Worm (Caenorhabditis elegans) whole organism, mixed stage, embryonic: ENCODE measurements around the gene scl-11.

Source experiments
- blmp-1 ChIP-seq: fragments of 150-350 bp; optimal IDR thresholded peaks from 2 replicates; lab custom pipeline; 2014; ENCODE audit warnings: missing biosample characterization, missing genetic modification characterization
- elt-1 ChIP-seq: sonication (generic microtip); optimal IDR thresholded peaks from 2 replicates; lab custom pipeline; 2017; ENCODE audit warnings: missing genetic modification characterization, mild to moderate bottlenecking, missing compliant biosample characterization, antibody characterized with exemption, moderate library complexity, borderline replicate concordance; ENCODE audit not compliant: insufficient read depth
- elt-3 ChIP-seq: fragments of 150-350 bp; optimal IDR thresholded peaks from 2 replicates; lab custom pipeline; 2014; ENCODE audit warnings: missing biosample characterization, missing genetic modification characterization
- flh-1 ChIP-seq: fragments of 200-800 bp; sonication (Bioruptor generic); optimal IDR thresholded peaks from 2 replicates; lab custom pipeline; 2018; ENCODE audit warnings: mild to moderate bottlenecking, missing genetic modification characterization, moderate library complexity, missing compliant biosample characterization
- hlh-1 ChIP-seq: fragments of 150-350 bp; optimal IDR thresholded peaks from 2 replicates; lab custom pipeline; 2014; ENCODE audit warnings: missing biosample characterization, missing genetic modification reagents, missing genetic modification characterization
- mep-1 ChIP-seq: fragments of 150-350 bp; optimal IDR thresholded peaks from 2 replicates; lab custom pipeline; 2017; ENCODE audit warnings: missing biosample characterization, missing genetic modification reagents, missing genetic modification characterization, inconsistent platforms
- mls-2 ChIP-seq: sonication (generic microtip); optimal IDR thresholded peaks from 2 replicates; lab custom pipeline; 2016; ENCODE audit warnings: mild to moderate bottlenecking, missing genetic modification characterization, moderate library complexity, missing compliant biosample characterization
- nhr-12 ChIP-seq: fragments of 150-350 bp; optimal IDR thresholded peaks from 2 replicates; lab custom pipeline; 2014; ENCODE audit warnings: missing biosample characterization, missing genetic modification characterization
- nhr-237 ChIP-seq: fragments of 150-350 bp; optimal IDR thresholded peaks from 2 replicates; lab custom pipeline; 2014; ENCODE audit warnings: missing biosample characterization, missing genetic modification characterization
- nhr-76 ChIP-seq: sonication (generic microtip); optimal IDR thresholded peaks from 2 replicates; lab custom pipeline; 2017; ENCODE audit warnings: missing biosample characterization, missing genetic modification characterization
- pha-4 ChIP-seq: fragments of 150-350 bp; optimal IDR thresholded peaks from 2 replicates; lab custom pipeline; 2018; ENCODE audit warnings: missing biosample characterization, missing genetic modification reagents, missing genetic modification characterization
- snpc-4 ChIP-seq: fragments of 150-350 bp; optimal IDR thresholded peaks from 2 replicates; lab custom pipeline; 2014; ENCODE audit warnings: missing biosample characterization, missing genetic modification characterization
- unc-62 ChIP-seq: fragments of 150-350 bp; optimal IDR thresholded peaks from 2 replicates; lab custom pipeline; 2014; ENCODE audit warnings: missing biosample characterization, missing genetic modification reagents, missing genetic modification characterization

ce11 chrIV:13079119-13079518, 27.9 kb downstream of the scl-11 start, which contains the start of gene C39E9.8:
- TF ChIP-seq elt-3 (no peak), nhr-76 (tag; lab: Kevin White, UChicago) (no peak), nhr-237 (tag; lab: Kevin White, UChicago) (no peak), hlh-1 (tag; lab: Kevin White, UChicago) (no peak), pha-4 (tag; lab: Kevin White, UChicago) (no peak), unc-62 (GFP tag; lab: Kevin White, UChicago) (no peak), mep-1 (tag; lab: Kevin White, UChicago) (no peak), snpc-4 (no peak), blmp-1 (tag; lab: Kevin White, UChicago) (no peak), nhr-12 (tag; lab: Kevin White, UChicago) (no peak), mls-2 (tag; lab: Kevin White, UChicago) (no peak), flh-1 (GFP tag; lab: Kevin White, UChicago) (no peak), elt-1 (no peak)
